Fruit fly (Drosophila melanogaster): ENCODE data around the gene Nup43.

DNA sequence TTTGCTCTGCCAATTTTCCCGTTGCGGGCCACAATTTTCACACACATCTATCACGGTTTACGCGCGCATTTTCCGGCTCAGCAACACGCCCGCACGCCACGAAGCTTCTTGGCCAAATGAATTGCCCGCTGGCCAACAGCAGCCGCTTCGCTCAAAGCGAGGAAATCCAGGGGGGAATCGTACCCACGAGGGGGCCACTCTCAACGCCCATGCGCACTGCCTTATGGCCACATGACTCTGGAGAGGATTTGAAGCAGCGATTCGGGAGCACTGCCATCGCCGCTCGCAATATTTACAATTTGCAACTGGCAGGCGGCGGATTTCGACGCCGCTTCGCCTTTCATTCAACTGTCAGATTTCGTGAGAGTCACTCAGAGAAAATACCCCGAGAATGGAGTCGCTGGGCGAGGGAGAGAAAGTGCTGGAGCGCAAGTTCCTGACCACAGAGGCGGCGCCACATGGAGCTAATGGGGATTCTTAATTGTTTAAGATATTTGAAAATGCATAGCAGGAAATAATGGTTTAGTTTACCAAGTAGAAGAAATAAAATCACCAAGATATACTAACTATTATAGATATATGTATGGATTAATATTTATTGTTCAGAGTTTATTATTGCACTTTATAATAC, 5.7 kb upstream of the Nup43 start, which contains the start of gene CG15803:
- TF ChIP-seq Hr38 (GFP tag; optimal IDR thresholded peaks at IDR 0.05) (no peak), CG11762 (GFP tag; optimal IDR thresholded peaks at IDR 0.05; ENCODE audit: insufficient read depth) (no peak), cyc (GFP tag; optimal IDR thresholded peaks at IDR 0.05) (no peak), fkh (GFP tag; optimal IDR thresholded peaks at IDR 0.05) (no peak), pdm3 (GFP tag; optimal IDR thresholded peaks at IDR 0.05) (no peak), CG15336 (GFP tag; IDR thresholded peaks at IDR 0.05) (no peak), CG6792 (GFP tag; optimal IDR thresholded peaks at IDR 0.05) (no peak), topi (GFP tag; optimal IDR thresholded peaks at IDR 0.05) (no peak), dac (GFP tag; optimal IDR thresholded peaks at IDR 0.05) (no peak), Ets96B (tag; optimal IDR thresholded peaks at IDR 0.05) (no peak)

All from whole organism, prepupa.